Worm (Caenorhabditis elegans): ENCODE results near the gene C11D2.7.

DNA sequence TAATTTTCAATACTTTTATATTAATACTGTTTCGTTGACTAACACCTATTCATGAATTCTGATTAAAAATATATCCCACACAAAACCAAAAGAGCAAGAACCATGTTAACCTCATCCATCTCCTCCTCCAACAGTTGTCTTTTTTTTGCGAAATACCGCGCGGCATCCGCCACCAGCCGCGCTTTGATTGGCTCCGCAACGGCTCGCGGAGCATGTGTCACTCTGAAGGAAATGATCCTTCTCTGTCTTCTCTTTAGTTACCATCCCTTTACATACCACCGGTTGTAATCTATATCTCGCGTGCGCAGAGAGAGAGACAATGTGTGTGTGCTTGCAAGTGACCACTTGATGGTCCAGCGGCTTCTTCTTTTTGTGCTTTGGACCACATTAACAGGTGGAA, 19.6 kb downstream of the C11D2.7 start:
- TF ChIP-seq nhr-77 (tag; optimal IDR thresholded peaks at IDR 0.05) (no peak), lsy-2 (tag; optimal IDR thresholded peaks at IDR 0.05) (no peak), unc-30 (tag; optimal IDR thresholded peaks at IDR 0.05) (no peak), lin-13 (GFP tag; optimal IDR thresholded peaks at IDR 0.05) (no peak), pag-3 (tag; optimal IDR thresholded peaks at IDR 0.05; ENCODE audit: borderline replicate concordance, insufficient read depth) (no peak), F16B12.6 (tag; optimal IDR thresholded peaks at IDR 0.05) (no peak), isw-1 (GFP tag; IDR thresholded peaks at IDR 0.05) (no peak)

Measured in whole organism, L1 larva.